Worm (Caenorhabditis elegans) whole organism, L4 larva: ENCODE results near the gene srz-66.

Source experiments
- ceh-82 ChIP-seq: sonication (generic microtip); optimal IDR thresholded peaks from 2 replicates; lab custom pipeline; 2017; ENCODE audit warnings: missing biosample characterization, missing genetic modification characterization
- daf-19 ChIP-seq: fragments of 200-800 bp; sonication (Bioruptor generic); conservative IDR thresholded peaks from 2 replicates; pipeline ENCODE4 v1.3.6; 2022; ENCODE audit warnings: missing genetic modification characterization, missing compliant biosample characterization
- egl-27 ChIP-seq: sonication (generic microtip); optimal IDR thresholded peaks from 3 replicates; lab custom pipeline; 2017; ENCODE audit warnings: missing biosample characterization, missing genetic modification reagents, missing genetic modification characterization
- fos-1 ChIP-seq: fragments of 150-350 bp; optimal IDR thresholded peaks from 2 replicates; lab custom pipeline; 2014; ENCODE audit warnings: missing biosample characterization, missing genetic modification characterization
- lin-15B ChIP-seq: fragments of 150-350 bp; sonication (generic microtip); optimal IDR thresholded peaks from 3 replicates; lab custom pipeline; 2014; ENCODE audit warnings: missing biosample characterization, missing genetic modification characterization
- lin-29 ChIP-seq: fragments of 200-800 bp; sonication (Bioruptor generic); IDR thresholded peaks from 2 replicates; pipeline ENCODE4 v1.3.6; 2022; ENCODE audit warnings: missing genetic modification reagents, missing genetic modification characterization, missing compliant biosample characterization
- madf-5 ChIP-seq, 2 experiments: fragments of 200-800 bp; sonication (Bioruptor generic); IDR thresholded peaks; 2 replicates each; pipeline ENCODE4 v1.3.6; 2022; ENCODE audit warnings: missing compliant biosample characterization in 2 of 2, missing genetic modification characterization in 2 of 2
- nhr-11 ChIP-seq: fragments of 150-350 bp; optimal IDR thresholded peaks from 2 replicates; lab custom pipeline; 2014; ENCODE audit warnings: missing biosample characterization, missing genetic modification characterization
- nhr-76 ChIP-seq: fragments of 150-350 bp; optimal IDR thresholded peaks from 2 replicates; lab custom pipeline; 2014; ENCODE audit warnings: missing biosample characterization, missing genetic modification characterization
- skn-1 ChIP-seq: fragments of 150-350 bp; optimal IDR thresholded peaks from 2 replicates; lab custom pipeline; 2014; ENCODE audit warnings: missing biosample characterization, missing genetic modification characterization
- snpc-4 ChIP-seq: fragments of 150-350 bp; optimal IDR thresholded peaks from 2 replicates; lab custom pipeline; 2014; ENCODE audit warnings: missing biosample characterization, missing genetic modification characterization
- ztf-11 ChIP-seq: fragments of 150-350 bp; optimal IDR thresholded peaks from 2 replicates; lab custom pipeline; 2014; ENCODE audit warnings: missing biosample characterization, missing genetic modification characterization

- TF ChIP-seq lin-29 (GFP tag; lab: Robert Waterston, UW) (no peak), daf-19 (GFP tag; lab: Robert Waterston, UW) (no peak), nhr-76 (tag; lab: Kevin White, UChicago) (no peak), ceh-82 (tag; lab: Kevin White, UChicago) (no peak), skn-1 (no peak), snpc-4 (tag; lab: Kevin White, UChicago) (no peak), lin-15B (tag; lab: Kevin White, UChicago) (no peak), fos-1 (tag; lab: Kevin White, UChicago) (no peak), nhr-11 (tag; lab: Kevin White, UChicago) (no peak), ztf-11 (tag; lab: Kevin White, UChicago) (no peak), madf-5 (GFP tag; IDR thresholded peaks at IDR 0.05; lab: Robert Waterston, UW) (no peak), egl-27 (no peak)
Measured at ce11 chrV:17171551-17171950, 4.2 kb upstream of the srz-66 start, which contains the start of gene srbc-26.
